Worm (Caenorhabditis elegans) whole organism, L1 larva: ENCODE measurements around the gene R53.8.

ENCODE experiments used
- blmp-1 ChIP-seq: fragments of 150-350 bp; optimal IDR thresholded peaks from 2 replicates; lab custom pipeline; 2014; ENCODE audit warnings: missing biosample characterization, missing genetic modification characterization
- ceh-63 ChIP-seq: fragments of 200-800 bp; sonication (Bioruptor generic); optimal IDR thresholded peaks from 2 replicates; lab custom pipeline; 2018; ENCODE audit warnings: mild to moderate bottlenecking, missing genetic modification characterization, missing compliant biosample characterization
- ceh-88 ChIP-seq: fragments of 200-800 bp; sonication (Bioruptor generic); IDR thresholded peaks from 2 replicates; pipeline ENCODE4 v1.3.6; 2022; ENCODE audit warnings: missing genetic modification characterization, missing compliant biosample characterization
- dpl-1 ChIP-seq, 3 experiments: fragments of 150-350 bp in 2 of 3; sonication (generic microtip) in 1 of 3; optimal IDR thresholded peaks; 2 replicates each; lab custom pipeline; 2014 to 2017; ENCODE audit warnings: missing biosample characterization in 3 of 3, missing genetic modification characterization in 3 of 3, missing genetic modification reagents in 3 of 3
- dsc-1 ChIP-seq: sonication (generic microtip); optimal IDR thresholded peaks from 2 replicates; lab custom pipeline; 2016; ENCODE audit warnings: mild to moderate bottlenecking, missing genetic modification characterization, missing compliant biosample characterization
- efl-1 ChIP-seq, 4 experiments: fragments of 150-350 bp; optimal IDR thresholded peaks in 3 of 4; peaks in 1 of 4; 1 replicate in 1 of 4; 2 replicates in 3 of 4; lab custom pipeline; 2014; ENCODE audit warnings: missing biosample characterization in 2 of 4, missing genetic modification characterization in 2 of 4, missing genetic modification reagents in 2 of 4
- egl-13 ChIP-seq: sonication (generic microtip); optimal IDR thresholded peaks from 2 replicates; lab custom pipeline; 2016; ENCODE audit warnings: missing genotype, missing genetic modification reagents, missing genetic modification characterization, missing compliant biosample characterization
- egl-27 ChIP-seq, 2 experiments: fragments of 150-350 bp in 1 of 2; sonication (generic microtip); optimal IDR thresholded peaks; 3 replicates each; lab custom pipeline; 2017 to 2018; ENCODE audit warnings: missing biosample characterization in 2 of 2, missing genetic modification characterization in 2 of 2, missing genetic modification reagents in 2 of 2
- elt-2 ChIP-seq: sonication (generic microtip); optimal IDR thresholded peaks from 2 replicates; lab custom pipeline; 2016; ENCODE audit warnings: missing genetic modification characterization, mild to moderate bottlenecking, inconsistent platforms, missing compliant biosample characterization, missing genetic modification reagents
- elt-3 ChIP-seq, 6 experiments: fragments of 150-350 bp in 1 of 6; sonication (generic microtip); optimal IDR thresholded peaks; 2 replicates each; lab custom pipeline; 2017 to 2018; ENCODE audit warnings: missing biosample characterization in 6 of 6, missing genetic modification characterization in 6 of 6, inconsistent platforms in 1 of 6
- fkh-4 ChIP-seq: sonication (generic microtip); optimal IDR thresholded peaks from 2 replicates; lab custom pipeline; 2016; ENCODE audit warnings: missing compliant biosample characterization, missing genetic modification characterization, borderline replicate concordance
- fos-1 ChIP-seq: fragments of 150-350 bp; optimal IDR thresholded peaks from 2 replicates; lab custom pipeline; 2014; ENCODE audit warnings: missing biosample characterization, missing genetic modification characterization
- grh-1 ChIP-seq: fragments of 200-800 bp; sonication (Bioruptor generic); IDR thresholded peaks from 2 replicates; pipeline ENCODE4 v1.3.6; 2022; ENCODE audit warnings: missing genetic modification reagents, missing genetic modification characterization, missing compliant biosample characterization
- irx-1 ChIP-seq: sonication (generic microtip); optimal IDR thresholded peaks from 2 replicates; lab custom pipeline; 2016; ENCODE audit warnings: missing genetic modification characterization, missing compliant biosample characterization
- jun-1 ChIP-seq: fragments of 150-350 bp; optimal IDR thresholded peaks from 2 replicates; lab custom pipeline; 2014; ENCODE audit warnings: missing biosample characterization, missing genetic modification reagents, missing genetic modification characterization
- lin-14 ChIP-seq: fragments of 200-800 bp; sonication (Bioruptor generic); optimal IDR thresholded peaks from 2 replicates; lab custom pipeline; 2018; ENCODE audit warnings: mild to moderate bottlenecking, missing genetic modification characterization, moderate library complexity, missing compliant biosample characterization
- lin-15B ChIP-seq: fragments of 150-350 bp; sonication (generic microtip); optimal IDR thresholded peaks from 3 replicates; lab custom pipeline; 2014; ENCODE audit warnings: missing biosample characterization, missing genetic modification characterization
- lir-3 ChIP-seq: sonication (generic microtip); optimal IDR thresholded peaks from 2 replicates; lab custom pipeline; 2016; ENCODE audit warnings: mild to moderate bottlenecking, missing genetic modification characterization, moderate library complexity, missing compliant biosample characterization; ENCODE audit not compliant: poor library complexity
- mdl-1 ChIP-seq, 2 experiments: fragments of 150-350 bp; optimal IDR thresholded peaks; 2 replicates each; lab custom pipeline; 2014 to 2017; ENCODE audit warnings: missing biosample characterization in 2 of 2, missing genetic modification characterization in 2 of 2, inconsistent platforms in 1 of 2
- mep-1 ChIP-seq: fragments of 150-350 bp; optimal IDR thresholded peaks from 2 replicates; lab custom pipeline; 2014; ENCODE audit warnings: missing biosample characterization, missing genetic modification characterization
- nhr-19 ChIP-seq: fragments of 200-800 bp; sonication (Bioruptor generic); conservative IDR thresholded peaks from 2 replicates; pipeline ENCODE4 v1.3.6; 2022; ENCODE audit warnings: missing genetic modification characterization, missing compliant biosample characterization
- nhr-20 ChIP-seq: sonication (generic microtip); optimal IDR thresholded peaks from 2 replicates; lab custom pipeline; 2016; ENCODE audit warnings: mild to moderate bottlenecking, missing genetic modification characterization, missing compliant biosample characterization
- nhr-237 ChIP-seq: fragments of 150-350 bp; optimal IDR thresholded peaks from 2 replicates; lab custom pipeline; 2014; ENCODE audit warnings: missing biosample characterization, missing genetic modification characterization
- nhr-28 ChIP-seq: fragments of 150-350 bp; optimal IDR thresholded peaks from 2 replicates; lab custom pipeline; 2014; ENCODE audit warnings: missing biosample characterization, missing genetic modification characterization
- nhr-71 ChIP-seq: sonication (generic microtip); optimal IDR thresholded peaks from 2 replicates; lab custom pipeline; 2016; ENCODE audit warnings: mild to moderate bottlenecking, missing genetic modification characterization, moderate library complexity, missing compliant biosample characterization
- nhr-77 ChIP-seq: fragments of 150-350 bp; optimal IDR thresholded peaks from 2 replicates; lab custom pipeline; 2014; ENCODE audit warnings: missing biosample characterization, missing genetic modification characterization
- nhr-85 ChIP-seq: sonication (generic microtip); peaks from one replicate; lab custom pipeline; 2016; ENCODE audit warnings: missing genetic modification characterization, inconsistent platforms, missing compliant biosample characterization
- nhr-90 ChIP-seq: sonication (generic microtip); optimal IDR thresholded peaks from 2 replicates; lab custom pipeline; 2016; ENCODE audit warnings: mild to moderate bottlenecking, missing genetic modification characterization, missing compliant biosample characterization; ENCODE audit not compliant: poor library complexity
- pag-3 ChIP-seq: sonication (generic microtip); optimal IDR thresholded peaks from 2 replicates; lab custom pipeline; 2017; ENCODE audit warnings: missing genetic modification characterization, mild to moderate bottlenecking, missing compliant biosample characterization, antibody characterized with exemption, borderline replicate concordance; ENCODE audit not compliant: insufficient read depth
- rnt-1 ChIP-seq: sonication (generic microtip); optimal IDR thresholded peaks from 2 replicates; lab custom pipeline; 2016; ENCODE audit warnings: mild to moderate bottlenecking, missing genetic modification characterization, moderate library complexity, missing compliant biosample characterization
- sox-4 ChIP-seq: sonication (generic microtip); optimal IDR thresholded peaks from 2 replicates; lab custom pipeline; 2016; ENCODE audit warnings: missing genetic modification characterization, missing compliant biosample characterization
- swsn-7 ChIP-seq: sonication (generic microtip); optimal IDR thresholded peaks from 2 replicates; lab custom pipeline; 2016; ENCODE audit warnings: missing genetic modification characterization, missing compliant biosample characterization
- tbx-2 ChIP-seq: sonication (generic microtip); optimal IDR thresholded peaks from 2 replicates; lab custom pipeline; 2016; ENCODE audit warnings: missing genetic modification characterization, missing compliant biosample characterization
- unc-86 ChIP-seq: sonication (generic microtip); optimal IDR thresholded peaks from 2 replicates; lab custom pipeline; 2016; ENCODE audit warnings: missing genetic modification characterization, missing compliant biosample characterization
- zag-1 ChIP-seq: fragments of 150-350 bp; optimal IDR thresholded peaks from 2 replicates; lab custom pipeline; 2014; ENCODE audit warnings: missing biosample characterization, missing genetic modification characterization
- ztf-11 ChIP-seq, 2 experiments: sonication (generic microtip); optimal IDR thresholded peaks; 2 replicates each; lab custom pipeline; 2016 to 2017; ENCODE audit warnings: missing genetic modification characterization in 2 of 2, missing biosample characterization in 1 of 2, missing compliant biosample characterization in 1 of 2
- ztf-4 ChIP-seq: fragments of 150-350 bp; optimal IDR thresholded peaks from 2 replicates; lab custom pipeline; 2014; ENCODE audit warnings: missing biosample characterization, missing genetic modification characterization

The R53.8 gene

DNA sequence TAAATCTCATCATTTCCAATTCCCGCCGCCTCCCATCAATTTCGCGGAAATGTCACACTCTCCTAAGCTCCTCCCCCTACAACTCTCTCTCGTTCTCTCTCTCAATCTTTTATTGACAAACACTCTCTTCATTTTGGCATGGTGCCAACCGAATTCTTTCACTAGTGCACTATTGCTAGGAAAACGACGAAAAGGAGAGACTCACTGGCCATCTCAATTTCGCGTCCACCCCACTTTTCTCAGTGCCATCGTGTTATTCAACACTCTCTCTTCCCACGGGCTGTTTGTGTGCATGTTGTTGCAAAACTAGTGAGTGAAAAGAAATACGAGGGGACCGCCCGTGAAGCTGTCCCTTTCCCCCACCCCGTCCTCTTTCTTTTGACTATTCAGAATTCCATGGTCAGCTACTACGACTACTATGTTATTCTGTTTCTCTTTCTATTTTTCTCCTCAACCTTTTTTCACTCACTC is 8.4 kb downstream of the R53.8 start (continued):
- TF ChIP-seq nhr-77 (tag; lab: Kevin White, UChicago) (peak; percentile 53), nhr-71 (tag; lab: Kevin White, UChicago) (peak; percentile 85), mep-1 (peak; percentile 55), jun-1 (tag; lab: Kevin White, UChicago) (no peak), ztf-11 (tag; optimal IDR thresholded peaks at IDR 0.05; lab: Kevin White, UChicago) (peak in 1 of 2 experiments; percentile 1), ceh-63 (no peak), zag-1 (tag; lab: Kevin White, UChicago) (peak; percentile 3), swsn-7 (tag; lab: Kevin White, UChicago) (peak; percentile 70), rnt-1 (tag; lab: Kevin White, UChicago) (peak; percentile 68), fos-1 (tag; lab: Kevin White, UChicago) (peak; percentile 33), lin-15B (tag; lab: Kevin White, UChicago) (peak; percentile 22), irx-1 (tag; lab: Kevin White, UChicago) (peak; percentile 49), nhr-20 (tag; lab: Kevin White, UChicago) (peak; percentile 70), lir-3 (tag; lab: Kevin White, UChicago) (peak; percentile 8), egl-13 (tag; lab: Kevin White, UChicago) (peak; percentile 84), dsc-1 (tag; lab: Kevin White, UChicago) (peak; percentile 77), sox-4 (tag; lab: Kevin White, UChicago) (no peak), unc-86 (tag; lab: Kevin White, UChicago) (peak; percentile 73), nhr-28 (tag; lab: Kevin White, UChicago) (no peak), nhr-237 (no peak), grh-1 (GFP tag; lab: Robert Waterston, UW) (peak; percentile 38; the same call in 1 of the 2 replicates), mdl-1 (tag; optimal IDR thresholded peaks at IDR 0.05; lab: Kevin White, UChicago) (peak in 1 of 2 experiments; percentile 48), ztf-4 (tag; lab: Kevin White, UChicago) (peak; percentile 15), elt-2 (no peak), tbx-2 (tag; lab: Kevin White, UChicago) (peak; percentile 80), egl-27 (tag; optimal IDR thresholded peaks at IDR 0.05; lab: Kevin White, UChicago) (peak; percentile 32 to 43), dpl-1 (GFP tag; optimal IDR thresholded peaks at IDR 0.05; lab: Kevin White, UChicago) (peak; percentile 20 to 68 (median 38)), ceh-88 (GFP tag; lab: Robert Waterston, UW) (peak; percentile 14; the same call in 1 of the 2 replicates)

DNA sequence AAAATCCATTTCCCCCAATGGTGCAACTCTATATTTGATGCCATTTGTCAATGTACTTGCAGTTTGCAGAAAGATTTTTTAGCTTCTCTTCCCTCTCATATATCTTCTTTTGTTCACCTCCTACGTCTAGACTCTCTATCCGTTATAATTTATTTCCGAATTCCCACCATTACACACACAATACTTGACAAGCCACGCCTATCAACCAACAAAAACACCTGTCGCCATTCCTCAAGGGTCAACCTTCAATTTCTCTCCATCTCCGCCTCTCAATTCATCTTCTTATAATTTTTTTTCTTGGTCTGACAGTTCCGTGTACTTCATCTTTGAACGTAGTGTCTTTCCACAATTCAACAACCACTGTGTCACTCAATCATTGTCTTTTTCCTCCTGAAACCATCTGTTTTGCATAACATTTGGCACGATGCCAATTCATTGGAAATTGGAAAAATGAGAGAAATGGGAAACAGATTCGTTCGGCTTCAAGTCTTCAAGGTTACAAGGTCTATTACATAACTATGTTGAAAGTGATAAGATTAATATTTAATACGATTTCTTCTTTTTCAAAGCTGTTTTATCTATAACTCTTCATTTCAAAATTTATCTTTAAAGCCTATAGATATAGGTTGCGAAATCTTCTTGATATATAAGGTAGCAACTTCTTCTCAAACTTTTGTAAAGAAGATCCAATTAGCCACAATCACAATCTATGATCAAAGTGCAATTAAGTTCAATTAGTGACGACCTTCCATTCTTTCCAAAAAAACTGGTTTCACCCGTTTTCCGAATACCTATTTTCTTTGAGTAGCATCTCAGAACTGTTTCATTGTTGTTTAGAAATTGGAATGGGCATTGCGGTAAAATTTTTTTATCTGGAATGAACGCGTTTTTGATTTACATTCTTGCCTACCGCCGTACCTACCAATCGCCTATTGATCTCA is 10.4 kb downstream of the R53.8 start:
- TF ChIP-seq lin-14 = peak; percentile 45
- TF ChIP-seq lin-15B (tag; lab: Kevin White, UChicago) = no peak
- peak; percentile 82 for TF ChIP-seq nhr-85 (tag; lab: Kevin White, UChicago)
- TF ChIP-seq grh-1 (GFP tag; lab: Robert Waterston, UW) = peak; percentile 81
- no peak for TF ChIP-seq pag-3
- peak; percentile 96 for TF ChIP-seq fkh-4 (tag; lab: Kevin White, UChicago)
- TF ChIP-seq rnt-1 (tag; lab: Kevin White, UChicago) = peak; percentile 34
- TF ChIP-seq nhr-71 (tag; lab: Kevin White, UChicago) = peak; percentile 18
- no peak for TF ChIP-seq efl-1 (optimal IDR thresholded peaks at IDR 0.05; lab: Kevin White, UChicago)
- no peak for TF ChIP-seq efl-1 (GFP tag; optimal IDR thresholded peaks at IDR 0.05 in 1 of 2; lab: Kevin White, UChicago)
- TF ChIP-seq dsc-1 (tag; lab: Kevin White, UChicago) = peak; percentile 99
- peak; percentile 27; the same call in 1 of the 2 replicates for TF ChIP-seq nhr-19 (GFP tag; lab: Robert Waterston, UW)
- no peak for TF ChIP-seq nhr-90 (tag; lab: Kevin White, UChicago)
- peak in 2 of 6 experiments; percentile 22 to 41 for TF ChIP-seq elt-3 (tag; optimal IDR thresholded peaks at IDR 0.05; lab: Kevin White, UChicago)
- TF ChIP-seq ztf-11 (tag; optimal IDR thresholded peaks at IDR 0.05; lab: Kevin White, UChicago) = peak in 1 of 2 experiments; percentile 39
- TF ChIP-seq tbx-2 (tag; lab: Kevin White, UChicago) = peak; percentile 11
- TF ChIP-seq blmp-1 = peak; percentile 2
